Worm (Caenorhabditis elegans) whole organism, L3 larva: ENCODE results near the gene npr-35.

ENCODE experiments used
- egl-27 ChIP-seq: sonication (generic microtip); optimal IDR thresholded peaks from 4 replicates; lab custom pipeline; 2017; ENCODE audit warnings: missing biosample characterization, missing genetic modification reagents, missing genetic modification characterization
- elt-3 ChIP-seq, 3 experiments: fragments of 150-350 bp in 1 of 3; sonication (generic microtip) in 2 of 3; optimal IDR thresholded peaks; 2 replicates in 2 of 3; 4 replicates in 1 of 3; lab custom pipeline; 2014 to 2017; ENCODE audit warnings: missing biosample characterization in 3 of 3, missing genetic modification characterization in 3 of 3
- fkh-2 ChIP-seq: fragments of 150-350 bp; optimal IDR thresholded peaks from 2 replicates; lab custom pipeline; 2014; ENCODE audit warnings: missing biosample characterization, missing genetic modification reagents, missing genetic modification characterization
- nhr-237 ChIP-seq: fragments of 150-350 bp; optimal IDR thresholded peaks from 2 replicates; lab custom pipeline; 2014; ENCODE audit warnings: missing biosample characterization, missing genetic modification characterization
- nhr-43 ChIP-seq: sonication (generic microtip); optimal IDR thresholded peaks from 2 replicates; lab custom pipeline; 2016; ENCODE audit warnings: mild to moderate bottlenecking, missing genetic modification characterization, missing compliant biosample characterization; ENCODE audit not compliant: poor library complexity, severe bottlenecking
- pqm-1 ChIP-seq: fragments of 150-350 bp; optimal IDR thresholded peaks from 2 replicates; lab custom pipeline; 2017; ENCODE audit warnings: missing biosample characterization, missing genetic modification characterization, inconsistent platforms
- snpc-4 ChIP-seq: fragments of 150-350 bp; optimal IDR thresholded peaks from 2 replicates; lab custom pipeline; 2014; ENCODE audit warnings: missing biosample characterization, missing genetic modification characterization
- unc-39 ChIP-seq: sonication (generic microtip); optimal IDR thresholded peaks from 4 replicates; lab custom pipeline; 2017; ENCODE audit warnings: missing biosample characterization, missing genetic modification characterization

DNA sequence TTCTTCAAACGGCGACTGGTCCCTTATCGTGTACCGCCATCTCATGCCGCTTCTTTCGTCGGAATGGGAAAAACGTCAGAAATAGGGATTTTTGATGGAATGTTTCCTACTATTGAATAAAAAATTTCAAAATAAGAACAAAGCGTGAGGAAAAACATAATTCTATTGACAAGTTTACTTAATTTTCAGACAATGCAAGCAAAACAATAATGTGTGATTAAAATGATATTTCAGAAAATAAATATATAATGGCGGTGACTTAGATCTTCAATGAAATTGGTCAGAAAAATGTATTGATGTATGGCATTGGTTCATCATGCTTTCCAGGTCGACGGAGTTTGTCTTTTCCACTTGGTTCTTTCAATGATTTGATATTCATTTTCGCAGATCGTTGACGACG is 51.1 kb downstream of the npr-35 start, which contains the start of gene ntp-1:
- no peak for TF ChIP-seq snpc-4 (tag; lab: Kevin White, UChicago)
- TF ChIP-seq nhr-43 (tag; lab: Kevin White, UChicago) = no peak
- TF ChIP-seq egl-27 (tag; lab: Kevin White, UChicago) = no peak
- TF ChIP-seq pqm-1 (tag; lab: Kevin White, UChicago) = no peak
- no peak for TF ChIP-seq unc-39 (tag; lab: Kevin White, UChicago)
- no peak for TF ChIP-seq fkh-2 (tag; lab: Kevin White, UChicago)
- no peak for TF ChIP-seq elt-3 (tag; optimal IDR thresholded peaks at IDR 0.05; lab: Kevin White, UChicago)
- TF ChIP-seq nhr-237 (tag; lab: Kevin White, UChicago) = no peak
